Fruit fly (Drosophila melanogaster): ENCODE results near the gene Prestin.

DNA sequence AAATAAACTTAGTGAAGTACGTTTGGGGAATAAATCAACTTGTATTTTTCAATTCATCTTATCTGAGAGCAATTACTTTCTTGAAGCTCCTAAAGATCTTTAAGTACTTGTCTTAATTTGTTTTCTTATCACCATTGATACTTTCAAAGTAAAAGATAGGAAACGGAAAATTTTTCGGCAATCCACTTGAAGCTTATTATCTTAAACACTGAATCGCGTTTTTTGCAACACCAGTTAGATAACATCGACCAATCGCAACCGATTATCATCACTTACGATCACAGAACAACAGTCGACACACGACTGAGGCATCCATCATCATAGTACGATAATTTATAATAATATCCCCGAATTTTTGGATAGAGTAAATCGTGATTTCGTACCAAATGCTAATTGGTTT, 5.4 kb downstream of the Prestin start:
- no peak for TF ChIP-seq CG1621 (tag; optimal IDR thresholded peaks at IDR 0.05)
- TF ChIP-seq Gug (GFP tag; IDR thresholded peaks at IDR 0.05) = no peak
- no peak for TF ChIP-seq Blimp-1 (GFP tag; optimal IDR thresholded peaks at IDR 0.05)
- TF ChIP-seq Lpt (GFP tag; optimal IDR thresholded peaks at IDR 0.05) = no peak
- no peak for TF ChIP-seq esn (GFP tag; optimal IDR thresholded peaks at IDR 0.05)
- no peak for TF ChIP-seq CG34406 (GFP tag; optimal IDR thresholded peaks at IDR 0.05)
- no peak for TF ChIP-seq CG8632 (GFP tag; optimal IDR thresholded peaks at IDR 0.05)
- no peak for TF ChIP-seq svp (GFP tag)
- TF ChIP-seq Sox14 (GFP tag; optimal IDR thresholded peaks at IDR 0.05) = no peak
- TF ChIP-seq dsx (GFP tag; optimal IDR thresholded peaks at IDR 0.05; ENCODE audit: poor library complexity, severe bottlenecking) = no peak
- no peak for TF ChIP-seq topi (GFP tag; optimal IDR thresholded peaks at IDR 0.05)
- no peak for TF ChIP-seq pdm3 (GFP tag; optimal IDR thresholded peaks at IDR 0.05)
- TF ChIP-seq cyc (GFP tag; optimal IDR thresholded peaks at IDR 0.05) = no peak
- no peak for TF ChIP-seq CG8119 (GFP tag; IDR thresholded peaks at IDR 0.05)
